Fruit fly (Drosophila melanogaster) whole organism, adult: ENCODE measurements around the gene Vajk2.

Experiments
- CG14711 ChIP-seq: fragments of 200-800 bp; sonication (Bioruptor generic); optimal IDR thresholded peaks from 2 replicates; lab custom pipeline; 2018; ENCODE audit warnings: missing biosample characterization, mild to moderate bottlenecking, missing genetic modification characterization, moderate library complexity
- CG1620 ChIP-seq: fragments of 200-800 bp; sonication (Bioruptor generic); optimal IDR thresholded peaks from 2 replicates; lab custom pipeline; 2016; ENCODE audit warnings: missing biosample characterization, missing genetic modification characterization
- CG7101 ChIP-seq: fragments of 200-800 bp; sonication (Bioruptor generic); optimal IDR thresholded peaks from 2 replicates; lab custom pipeline; 2018; ENCODE audit warnings: missing biosample characterization, mild to moderate bottlenecking, missing genetic modification characterization, moderate library complexity
- Crg-1 ChIP-seq: fragments of 200-800 bp; sonication (Bioruptor generic); optimal IDR thresholded peaks from 2 replicates; lab custom pipeline; 2016; ENCODE audit warnings: missing biosample characterization, missing genetic modification characterization
- Mnt ChIP-seq: fragments of 200-800 bp; sonication (Bioruptor generic); optimal IDR thresholded peaks from 2 replicates; lab custom pipeline; 2016; ENCODE audit warnings: missing biosample characterization, mild to moderate bottlenecking, missing genetic modification characterization
- bab1 ChIP-seq: fragments of 200-800 bp; sonication (Bioruptor generic); optimal IDR thresholded peaks from 3 replicates; lab custom pipeline; 2019; ENCODE audit warnings: missing biosample characterization, mild to moderate bottlenecking, missing genetic modification characterization, moderate library complexity
- cic ChIP-seq: fragments of 200-800 bp; sonication (Bioruptor generic); optimal IDR thresholded peaks from 2 replicates; lab custom pipeline; 2017; ENCODE audit warnings: missing biosample characterization, mild to moderate bottlenecking, missing genetic modification characterization, moderate library complexity
- cnc ChIP-seq, 2 experiments: fragments of >200 bp; optimal IDR thresholded peaks; 2 replicates each; lab custom pipeline; 2017
- kay ChIP-seq: fragments of 200-800 bp; sonication (Bioruptor generic); peaks from one replicate; lab custom pipeline; 2016; ENCODE audit warnings: missing biosample characterization, missing genetic modification characterization, borderline replicate concordance
- ovo ChIP-seq: fragments of 200-800 bp; sonication (Bioruptor generic); optimal IDR thresholded peaks from 2 replicates; lab custom pipeline; 2016; ENCODE audit warnings: missing biosample characterization, missing genetic modification characterization
- pad ChIP-seq: fragments of 200-800 bp; sonication (Bioruptor generic); optimal IDR thresholded peaks from 3 replicates; lab custom pipeline; 2017; ENCODE audit warnings: missing biosample characterization, missing genetic modification characterization, mild to moderate bottlenecking, moderate library complexity, missing genetic modification reagents
- toe ChIP-seq: fragments of 200-800 bp; sonication (Bioruptor generic); optimal IDR thresholded peaks from 2 replicates; lab custom pipeline; 2016; ENCODE audit warnings: missing biosample characterization, missing genetic modification characterization

dm6 chr2L:13923984-13924383, 10.5 kb downstream of the Vajk2 start:
- TF ChIP-seq bab1 (GFP tag; lab: Kevin White, UChicago) (no peak), cic (GFP tag; lab: Kevin White, UChicago) (no peak), Mnt (GFP tag; lab: Kevin White, UChicago) (no peak), ovo (GFP tag; lab: Kevin White, UChicago) (no peak), Crg-1 (GFP tag; lab: Kevin White, UChicago) (no peak), CG7101 (tag; lab: Kevin White, UChicago) (no peak), cnc (optimal IDR thresholded peaks at IDR 0.05; lab: Kevin White, UChicago) (no peak), kay (GFP tag; lab: Kevin White, UChicago) (no peak), CG14711 (tag; lab: Kevin White, UChicago) (no peak), toe (GFP tag; lab: Kevin White, UChicago) (no peak), CG1620 (no peak), pad (GFP tag; lab: Kevin White, UChicago) (no peak)
